Fruit fly (Drosophila melanogaster) Kc167 (cell line): ENCODE data around the gene CG3434.

Experiments used
- h ChIP-seq: fragments of >200 bp; optimal IDR thresholded peaks from 3 replicates; lab custom pipeline; 2018; ENCODE audit warnings: missing external identifiers
- insv ChIP-seq: fragments of >200 bp; optimal IDR thresholded peaks from 3 replicates; lab custom pipeline; 2018; ENCODE audit warnings: missing external identifiers
- psq ChIP-seq: fragments of >200 bp; optimal IDR thresholded peaks from 2 replicates; lab custom pipeline; 2017; ENCODE audit warnings: missing external identifiers
- ttk ChIP-seq: sonication (Bioruptor generic); optimal IDR thresholded peaks from 2 replicates; lab custom pipeline; 2017; ENCODE audit warnings: missing external identifiers

- TF ChIP-seq psq (no peak), ttk (lab: Kevin White, UChicago) (no peak), insv (lab: Kevin White, UChicago) (no peak), h (lab: Kevin White, UChicago) (no peak)
Measured at dm6 chr3L:9505713-9506062, 45.1 kb upstream of the CG3434 start.
